Worm (Caenorhabditis elegans): Measurements from ENCODE around the gene Y79H2A.2.

The Y79H2A.2 gene

ce11 chrIII:11989823-11990222 lies 40.7 kb downstream of the Y79H2A.2 start, which contains the start of gene wah-1 (continued):
- no peak for TF ChIP-seq ztf-4 (tag; optimal IDR thresholded peaks at IDR 0.05)
- TF ChIP-seq F16B12.6 (tag; optimal IDR thresholded peaks at IDR 0.05), result no peak
- TF ChIP-seq vab-15 (tag; optimal IDR thresholded peaks at IDR 0.05), result no peak

- TF ChIP-seq hlh-4 (tag; optimal IDR thresholded peaks at IDR 0.05) (no peak), ces-1 (GFP tag; optimal IDR thresholded peaks at IDR 0.05) (no peak), lir-3 (tag; optimal IDR thresholded peaks at IDR 0.05; ENCODE audit: poor library complexity) (no peak), unc-30 (tag; optimal IDR thresholded peaks at IDR 0.05) (no peak), lin-14 (GFP tag; optimal IDR thresholded peaks at IDR 0.05) (no peak), sptf-1 (tag; optimal IDR thresholded peaks at IDR 0.05) (no peak), elt-3 (tag; optimal IDR thresholded peaks at IDR 0.05) (no peak), fkh-8 (tag; optimal IDR thresholded peaks at IDR 0.05) (peak; percentile 34), aly-2 (tag; optimal IDR thresholded peaks at IDR 0.05) (no peak), swsn-7 (tag; optimal IDR thresholded peaks at IDR 0.05) (no peak), dsc-1 (tag; optimal IDR thresholded peaks at IDR 0.05) (peak; percentile 21), nhr-71 (tag; optimal IDR thresholded peaks at IDR 0.05) (no peak), ceh-88 (GFP tag; IDR thresholded peaks at IDR 0.05) (no peak), skn-1 (tag; optimal IDR thresholded peaks at IDR 0.05) (no peak), C04F5.9 (tag; optimal IDR thresholded peaks at IDR 0.05) (no peak), zip-4 (GFP tag; optimal IDR thresholded peaks at IDR 0.05) (no peak), pag-3 (tag; optimal IDR thresholded peaks at IDR 0.05; ENCODE audit: borderline replicate concordance, insufficient read depth) (no peak), unc-86 (tag; optimal IDR thresholded peaks at IDR 0.05) (no peak), ceh-90 (tag; optimal IDR thresholded peaks at IDR 0.05) (no peak), Y116A8C.19 (tag; optimal IDR thresholded peaks at IDR 0.05; ENCODE audit: borderline replicate concordance) (no peak), nhr-77 (tag; optimal IDR thresholded peaks at IDR 0.05) (no peak), pax-3 (tag; optimal IDR thresholded peaks at IDR 0.05) (no peak), F16B12.6 (tag; optimal IDR thresholded peaks at IDR 0.05) (no peak), efl-1 (optimal IDR thresholded peaks at IDR 0.05) (no peak), efl-1 (GFP tag; optimal IDR thresholded peaks at IDR 0.05 in 1 of 2) (peak in 1 of 2 experiments; percentile 91), hpl-2 (GFP tag; optimal IDR thresholded peaks at IDR 0.05) (no peak), snpc-4 (tag; optimal IDR thresholded peaks at IDR 0.05) (no peak)
Measured at ce11 chrIII:11985066-11985465, 45.5 kb downstream of the Y79H2A.2 start.

ce11 chrIII:11982474-11982873 lies 48.1 kb downstream of the Y79H2A.2 start:
- TF ChIP-seq mdl-1 (tag; optimal IDR thresholded peaks at IDR 0.05), result no peak
- TF ChIP-seq ceh-90 (tag; optimal IDR thresholded peaks at IDR 0.05), result no peak
- no peak for TF ChIP-seq unc-30 (tag; optimal IDR thresholded peaks at IDR 0.05)
- TF ChIP-seq irx-1 (tag; optimal IDR thresholded peaks at IDR 0.05), result no peak
- no peak for TF ChIP-seq alr-1 (tag; optimal IDR thresholded peaks at IDR 0.05; ENCODE audit: borderline replicate concordance)

ce11 chrIII:11981539-11981938 lies 49.0 kb downstream of the Y79H2A.2 start:
- no peak for TF ChIP-seq ceh-88 (GFP tag; IDR thresholded peaks at IDR 0.05)
- TF ChIP-seq ceh-8 (GFP tag; optimal IDR thresholded peaks at IDR 0.05), result no peak
- TF ChIP-seq lsy-2 (tag; optimal IDR thresholded peaks at IDR 0.05), result peak in 1 of 2 experiments; percentile 58
- no peak for TF ChIP-seq nhr-90 (tag; optimal IDR thresholded peaks at IDR 0.05; ENCODE audit: poor library complexity)
- TF ChIP-seq unc-30 (tag; optimal IDR thresholded peaks at IDR 0.05), result no peak
- TF ChIP-seq aly-2 (tag; optimal IDR thresholded peaks at IDR 0.05), result no peak
- TF ChIP-seq elt-2 (tag; optimal IDR thresholded peaks at IDR 0.05), result no peak
- no peak for TF ChIP-seq pqm-1 (tag; optimal IDR thresholded peaks at IDR 0.05)
- peak; percentile 38 to 65 for TF ChIP-seq lin-35 (GFP tag; optimal IDR thresholded peaks at IDR 0.05)
- TF ChIP-seq mab-9 (GFP tag; IDR thresholded peaks at IDR 0.05), result no peak
- no peak for TF ChIP-seq fkh-10 (GFP tag; optimal IDR thresholded peaks at IDR 0.05)
- peak in 1 of 3 experiments; percentile 50 for TF ChIP-seq ceh-82 (tag; optimal IDR thresholded peaks at IDR 0.05)
- TF ChIP-seq dsc-1 (tag; optimal IDR thresholded peaks at IDR 0.05), result peak; percentile 10
- no peak for TF ChIP-seq nhr-237 (tag; optimal IDR thresholded peaks at IDR 0.05)
- no peak for TF ChIP-seq grh-1 (GFP tag; IDR thresholded peaks at IDR 0.05)
- no peak for TF ChIP-seq unc-130 (tag; optimal IDR thresholded peaks at IDR 0.05)
- no peak for TF ChIP-seq isw-1 (GFP tag; IDR thresholded peaks at IDR 0.05)
- no peak for TF ChIP-seq ama-1 (optimal IDR thresholded peaks at IDR 0.05)
- no peak for TF ChIP-seq ceh-63 (GFP tag; optimal IDR thresholded peaks at IDR 0.05)
- TF ChIP-seq C16A3.4 (tag; optimal IDR thresholded peaks at IDR 0.05), result no peak
- TF ChIP-seq skn-1 (tag; optimal IDR thresholded peaks at IDR 0.05), result peak; percentile 23
- peak; percentile 26 for TF ChIP-seq nhr-85 (tag)
